Fruit fly (Drosophila melanogaster): ENCODE results near the gene toc.

toc gene

DNA sequence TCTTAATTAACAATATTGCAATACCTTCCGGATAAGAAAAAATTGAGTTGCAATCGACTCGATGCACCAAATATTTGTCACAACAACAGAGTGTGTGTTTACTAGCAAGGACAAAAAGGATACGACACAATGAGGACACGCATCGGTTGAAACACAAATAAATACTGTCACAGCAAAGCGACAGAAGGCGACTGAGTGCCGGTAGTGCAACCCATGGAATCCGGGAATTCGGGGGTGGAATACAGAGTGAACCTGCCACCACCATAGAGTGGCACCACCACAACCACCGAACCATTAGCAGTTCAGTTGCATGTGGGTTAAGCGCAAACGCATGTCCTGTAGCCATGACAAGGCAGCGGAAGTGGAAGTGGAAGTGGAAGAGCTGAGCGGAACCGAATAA lies 14.2 kb downstream of the toc start:
- TF ChIP-seq EcR (GFP tag; optimal IDR thresholded peaks at IDR 0.05) (no peak), pan (optimal IDR thresholded peaks at IDR 0.05) (no peak), psq (optimal IDR thresholded peaks at IDR 0.05) (no peak), CG8478 (optimal IDR thresholded peaks at IDR 0.05) (no peak), usp (GFP tag; optimal IDR thresholded peaks at IDR 0.05) (no peak), Dll (optimal IDR thresholded peaks at IDR 0.05) (no peak)

DNA sequence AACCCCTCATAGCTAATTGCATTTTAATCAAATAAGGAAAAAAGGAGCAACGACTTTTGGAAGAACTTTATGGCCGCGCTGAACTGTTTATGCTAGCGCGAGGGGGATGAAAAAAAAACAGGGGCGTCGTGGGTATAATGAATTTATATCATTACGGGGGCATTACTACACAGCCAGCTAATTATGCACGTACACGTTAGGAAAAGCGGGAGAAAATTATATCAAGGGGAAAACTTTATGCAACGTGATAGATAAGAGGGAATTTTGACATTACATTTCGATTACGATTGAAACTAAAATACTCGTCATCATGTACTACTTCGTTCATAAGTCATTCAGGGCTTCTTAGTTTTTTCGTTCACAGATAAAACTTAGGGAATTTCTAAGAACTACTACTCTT lies 16.3 kb downstream of the toc start, which contains the start of gene CG15403:
Gene CG15403 (plus strand): TSS at position 301 of the 400 bp plus-strand sequence.
- no peak for TF ChIP-seq Dll (optimal IDR thresholded peaks at IDR 0.05)
- no peak for TF ChIP-seq psq (optimal IDR thresholded peaks at IDR 0.05)
- no peak for TF ChIP-seq pan (optimal IDR thresholded peaks at IDR 0.05)
- no peak for TF ChIP-seq usp (GFP tag; optimal IDR thresholded peaks at IDR 0.05)
- no peak for TF ChIP-seq EcR (GFP tag; optimal IDR thresholded peaks at IDR 0.05)
- TF ChIP-seq CG8478 (optimal IDR thresholded peaks at IDR 0.05): no peak

dm6 chr2L:3127813-3128212 lies 16.8 kb downstream of the toc start:
- TF ChIP-seq CG8478 (optimal IDR thresholded peaks at IDR 0.05): no peak
- TF ChIP-seq Dll (optimal IDR thresholded peaks at IDR 0.05): no peak
- TF ChIP-seq usp (GFP tag; optimal IDR thresholded peaks at IDR 0.05): no peak
- TF ChIP-seq psq (optimal IDR thresholded peaks at IDR 0.05): no peak
- no peak for TF ChIP-seq pan (optimal IDR thresholded peaks at IDR 0.05)
- no peak for TF ChIP-seq EcR (GFP tag; optimal IDR thresholded peaks at IDR 0.05)

DNA sequence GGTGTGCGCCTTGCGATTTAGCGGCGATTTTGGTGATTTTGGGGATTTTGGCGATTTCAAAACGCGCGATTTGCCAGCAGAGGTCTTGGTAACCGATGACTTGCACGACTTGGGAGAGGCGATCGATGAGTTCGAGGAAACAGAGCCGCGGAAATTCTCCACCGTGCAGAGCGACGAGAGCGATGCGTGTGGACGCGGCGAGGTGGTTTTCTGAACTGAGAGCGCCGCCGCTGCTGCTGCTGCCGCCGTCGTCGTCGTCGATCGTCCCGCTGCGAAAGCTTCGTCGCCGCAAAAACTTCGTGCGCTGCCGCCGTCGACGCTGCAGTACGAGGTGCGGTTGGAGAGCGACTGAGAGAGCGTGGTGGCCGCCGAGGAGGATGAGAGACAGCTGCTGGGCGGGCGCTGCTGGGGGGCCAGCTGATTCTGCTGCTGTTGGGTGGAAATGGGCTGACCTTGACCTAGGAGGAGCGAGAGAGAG lies 20.0 kb downstream of the toc start:
- TF ChIP-seq usp (GFP tag; optimal IDR thresholded peaks at IDR 0.05): no peak
- TF ChIP-seq Dll (optimal IDR thresholded peaks at IDR 0.05): peak; percentile 77
- no peak for TF ChIP-seq EcR (GFP tag; optimal IDR thresholded peaks at IDR 0.05)

DNA sequence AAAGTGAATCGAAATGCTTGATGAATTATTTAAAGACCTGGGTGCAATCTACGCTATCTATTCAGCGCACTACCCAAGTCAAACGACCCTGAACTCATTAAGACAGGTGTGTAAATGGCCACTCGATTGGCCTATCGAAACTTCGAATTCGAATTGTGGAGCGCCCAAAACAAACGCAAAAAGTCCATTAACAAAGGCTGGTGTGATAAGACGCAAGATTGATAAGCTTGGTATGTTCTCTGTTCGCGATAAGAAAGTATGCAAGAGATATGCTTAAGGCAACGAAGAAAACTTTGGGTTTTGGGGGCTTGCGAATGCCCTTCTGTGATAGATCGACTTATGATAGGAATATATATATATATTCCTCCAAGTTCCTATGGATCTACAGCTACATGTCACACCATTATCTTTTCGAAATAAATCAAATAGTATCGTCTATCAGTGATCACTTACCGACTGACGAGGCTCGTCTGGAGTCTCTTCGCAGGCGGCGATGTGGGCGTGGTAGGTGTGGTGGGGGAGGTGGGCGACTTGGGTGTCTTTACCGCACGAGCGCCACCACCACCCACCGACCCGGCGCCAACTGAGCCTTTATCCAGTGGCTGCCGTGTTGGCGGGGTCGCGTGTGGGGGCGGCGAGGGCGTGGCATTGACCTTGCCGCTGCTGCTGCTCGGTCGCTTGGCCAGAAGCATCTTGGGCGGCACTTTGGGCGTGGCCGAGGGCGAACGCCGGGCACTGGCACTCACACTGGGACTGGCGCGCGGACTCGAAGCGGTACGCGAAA lies 20.8 kb downstream of the toc start:
- TF ChIP-seq usp (GFP tag; optimal IDR thresholded peaks at IDR 0.05) (no peak), pan (optimal IDR thresholded peaks at IDR 0.05) (no peak), Dll (optimal IDR thresholded peaks at IDR 0.05) (no peak), CG8478 (optimal IDR thresholded peaks at IDR 0.05) (no peak), EcR (GFP tag; optimal IDR thresholded peaks at IDR 0.05) (no peak), psq (optimal IDR thresholded peaks at IDR 0.05) (no peak)

DNA sequence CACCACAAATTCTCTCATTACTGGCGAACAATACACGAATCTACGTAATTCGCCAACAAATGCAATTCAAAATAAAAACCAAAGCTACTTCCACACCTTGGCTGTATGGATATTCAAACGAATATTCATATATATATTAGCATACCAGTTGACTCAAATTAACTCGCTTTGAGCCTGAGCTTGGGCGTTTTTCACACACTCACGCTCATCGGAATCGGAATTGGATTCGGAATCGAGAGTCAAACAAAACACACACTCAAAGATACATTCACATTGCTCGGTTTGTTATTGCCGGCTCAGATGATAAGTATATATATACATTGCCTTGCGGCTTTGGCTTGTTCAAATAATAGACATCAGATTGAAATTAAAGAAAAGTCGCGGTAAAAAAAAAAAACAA lies 22.4 kb downstream of the toc start:
- TF ChIP-seq Dll (optimal IDR thresholded peaks at IDR 0.05) (no peak), usp (GFP tag; optimal IDR thresholded peaks at IDR 0.05) (no peak), EcR (GFP tag; optimal IDR thresholded peaks at IDR 0.05) (no peak), psq (optimal IDR thresholded peaks at IDR 0.05) (no peak), pan (optimal IDR thresholded peaks at IDR 0.05) (no peak), CG8478 (optimal IDR thresholded peaks at IDR 0.05) (no peak)

- TF ChIP-seq usp (GFP tag; optimal IDR thresholded peaks at IDR 0.05) (no peak), EcR (GFP tag; optimal IDR thresholded peaks at IDR 0.05) (no peak), psq (optimal IDR thresholded peaks at IDR 0.05) (no peak), CG8478 (optimal IDR thresholded peaks at IDR 0.05) (no peak), pan (optimal IDR thresholded peaks at IDR 0.05) (no peak), Dll (optimal IDR thresholded peaks at IDR 0.05) (no peak)
These were observed 22.8 kb downstream of the toc start for dm6 chr2L:3121745-3122144.

DNA sequence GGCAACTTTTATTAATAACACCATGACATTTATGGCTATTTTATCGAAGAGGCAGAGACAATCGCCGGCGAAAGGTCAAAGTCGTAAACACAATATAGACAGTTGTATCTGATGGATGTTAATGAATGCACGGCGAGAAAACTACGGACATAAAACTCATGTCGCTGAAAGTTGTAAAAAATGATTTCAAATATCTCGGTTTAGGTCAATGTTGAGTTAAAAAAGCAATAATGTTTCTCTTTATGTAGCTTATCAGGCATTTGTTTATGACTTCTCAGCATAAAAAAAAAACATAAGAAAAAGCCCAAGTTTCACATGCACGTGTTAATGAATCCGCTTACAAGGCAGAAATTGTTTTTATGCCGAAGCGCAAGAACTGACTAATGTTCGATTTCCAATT lies 23.3 kb downstream of the toc start:
- TF ChIP-seq psq (optimal IDR thresholded peaks at IDR 0.05): no peak
- no peak for TF ChIP-seq usp (GFP tag; optimal IDR thresholded peaks at IDR 0.05)
- TF ChIP-seq EcR (GFP tag; optimal IDR thresholded peaks at IDR 0.05): no peak
- TF ChIP-seq Dll (optimal IDR thresholded peaks at IDR 0.05): no peak
- no peak for TF ChIP-seq CG8478 (optimal IDR thresholded peaks at IDR 0.05)
- TF ChIP-seq pan (optimal IDR thresholded peaks at IDR 0.05): no peak

DNA sequence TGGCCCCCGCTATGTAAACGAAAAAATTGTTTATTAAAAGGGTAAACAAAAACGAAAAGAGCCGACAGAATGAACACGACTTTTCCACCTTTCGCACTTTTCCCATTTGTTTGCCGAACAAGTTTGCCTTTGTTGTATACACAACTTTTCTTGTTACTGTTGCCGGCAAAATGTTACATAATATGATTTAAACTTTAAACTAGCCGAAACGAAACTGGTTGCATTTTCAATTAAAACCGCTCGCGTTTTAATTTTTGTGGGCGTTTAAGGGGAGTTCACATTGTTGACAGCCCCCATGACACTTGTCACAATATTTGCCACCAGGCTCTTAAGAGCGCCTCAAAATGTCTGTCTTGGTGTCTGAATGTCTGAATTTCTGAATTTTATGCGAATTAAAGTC lies 23.8 kb downstream of the toc start:
- TF ChIP-seq EcR (GFP tag; optimal IDR thresholded peaks at IDR 0.05) (no peak), pan (optimal IDR thresholded peaks at IDR 0.05) (no peak), CG8478 (optimal IDR thresholded peaks at IDR 0.05) (no peak)

DNA sequence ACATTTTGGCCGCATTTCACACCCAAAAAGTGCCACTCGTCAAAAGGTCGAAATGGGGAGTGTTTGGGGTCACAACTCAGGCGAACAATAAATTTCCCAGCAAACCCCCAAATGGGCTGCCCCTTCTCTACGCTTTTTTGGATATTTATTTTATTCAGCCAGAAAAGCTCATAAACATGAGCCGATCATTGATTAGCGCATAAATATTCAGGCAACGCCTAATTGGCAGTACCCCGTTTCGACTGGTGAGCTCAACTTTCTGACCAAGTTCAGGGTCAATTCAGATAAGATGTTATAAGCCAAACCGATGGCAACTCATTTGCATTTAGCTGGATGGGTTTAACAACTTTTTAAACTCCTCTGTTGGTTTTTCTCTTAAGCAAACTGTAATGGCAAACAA lies 25.0 kb downstream of the toc start:
- no peak for TF ChIP-seq pan (optimal IDR thresholded peaks at IDR 0.05)
- no peak for TF ChIP-seq psq (optimal IDR thresholded peaks at IDR 0.05)
- TF ChIP-seq EcR (GFP tag; optimal IDR thresholded peaks at IDR 0.05): no peak
- no peak for TF ChIP-seq CG8478 (optimal IDR thresholded peaks at IDR 0.05)
- no peak for TF ChIP-seq Dll (optimal IDR thresholded peaks at IDR 0.05)
- TF ChIP-seq usp (GFP tag; optimal IDR thresholded peaks at IDR 0.05): no peak

dm6 chr2L:3114887-3115286 lies 29.7 kb downstream of the toc start:
- no peak for TF ChIP-seq usp (GFP tag; optimal IDR thresholded peaks at IDR 0.05)
- TF ChIP-seq EcR (GFP tag; optimal IDR thresholded peaks at IDR 0.05): no peak
- TF ChIP-seq CG8478 (optimal IDR thresholded peaks at IDR 0.05): no peak
- TF ChIP-seq Dll (optimal IDR thresholded peaks at IDR 0.05): no peak
- TF ChIP-seq psq (optimal IDR thresholded peaks at IDR 0.05): no peak
- TF ChIP-seq pan (optimal IDR thresholded peaks at IDR 0.05): no peak

dm6 chr2L:3114132-3114531 lies 30.5 kb downstream of the toc start:
- TF ChIP-seq EcR (GFP tag; optimal IDR thresholded peaks at IDR 0.05) (no peak), pan (optimal IDR thresholded peaks at IDR 0.05) (no peak), usp (GFP tag; optimal IDR thresholded peaks at IDR 0.05) (no peak), CG8478 (optimal IDR thresholded peaks at IDR 0.05) (no peak), Dll (optimal IDR thresholded peaks at IDR 0.05) (no peak), psq (optimal IDR thresholded peaks at IDR 0.05) (no peak)

DNA sequence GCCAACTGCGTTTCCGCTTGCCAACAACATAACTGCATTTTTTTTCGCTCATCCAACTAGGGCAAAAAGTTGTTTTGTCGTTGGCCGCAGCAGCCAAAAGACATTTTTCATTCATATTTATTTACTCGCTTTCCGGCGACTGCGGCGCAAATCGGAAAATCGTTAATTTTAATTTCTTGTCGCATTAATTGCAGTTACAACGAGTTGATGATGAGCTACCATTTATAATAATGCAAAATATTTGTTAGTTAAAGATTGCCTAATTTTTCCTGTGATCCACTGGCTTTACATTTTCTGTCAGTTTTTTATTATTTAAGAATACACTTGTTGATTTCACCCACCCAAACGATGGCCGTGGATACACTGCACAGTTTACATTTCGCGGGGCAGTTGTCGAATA lies 35.2 kb downstream of the toc start, which contains the start of gene PpD6:
Gene PpD6 (plus strand): TSS at position 301 of the 400 bp plus-strand sequence.
- TF ChIP-seq pan (optimal IDR thresholded peaks at IDR 0.05): no peak
- no peak for TF ChIP-seq EcR (GFP tag; optimal IDR thresholded peaks at IDR 0.05)
- TF ChIP-seq Dll (optimal IDR thresholded peaks at IDR 0.05): no peak
- no peak for TF ChIP-seq usp (GFP tag; optimal IDR thresholded peaks at IDR 0.05)
- TF ChIP-seq CG8478 (optimal IDR thresholded peaks at IDR 0.05): no peak
- no peak for TF ChIP-seq psq (optimal IDR thresholded peaks at IDR 0.05)

All from whole organism.